Worm (Caenorhabditis elegans) whole organism, L3 larva: ENCODE results near the gene Y113G7A.13.

ENCODE experiments used
- ama-1 ChIP-seq: fragments of 150-350 bp; optimal IDR thresholded peaks from 2 replicates; lab custom pipeline; 2018
- ceh-82 ChIP-seq: fragments of 150-350 bp; optimal IDR thresholded peaks from 2 replicates; lab custom pipeline; 2014; ENCODE audit warnings: missing biosample characterization, missing genetic modification characterization
- elt-3 ChIP-seq, 3 experiments: fragments of 150-350 bp in 1 of 3; sonication (generic microtip) in 2 of 3; optimal IDR thresholded peaks; 2 replicates in 2 of 3; 4 replicates in 1 of 3; lab custom pipeline; 2014 to 2017; ENCODE audit warnings: missing biosample characterization in 3 of 3, missing genetic modification characterization in 3 of 3
- mdl-1 ChIP-seq: fragments of 150-350 bp; optimal IDR thresholded peaks from 2 replicates; lab custom pipeline; 2014; ENCODE audit warnings: missing biosample characterization, missing genetic modification characterization
- nhr-237 ChIP-seq: fragments of 150-350 bp; optimal IDR thresholded peaks from 2 replicates; lab custom pipeline; 2014; ENCODE audit warnings: missing biosample characterization, missing genetic modification characterization
- nhr-43 ChIP-seq: sonication (generic microtip); optimal IDR thresholded peaks from 2 replicates; lab custom pipeline; 2016; ENCODE audit warnings: mild to moderate bottlenecking, missing genetic modification characterization, missing compliant biosample characterization; ENCODE audit not compliant: poor library complexity, severe bottlenecking
- pha-4 ChIP-seq: fragments of 150-350 bp; optimal IDR thresholded peaks from 2 replicates; lab custom pipeline; 2014; ENCODE audit warnings: missing biosample characterization, missing genetic modification reagents, missing genetic modification characterization
- unc-39 ChIP-seq: sonication (generic microtip); optimal IDR thresholded peaks from 4 replicates; lab custom pipeline; 2017; ENCODE audit warnings: missing biosample characterization, missing genetic modification characterization
- unc-62 ChIP-seq: fragments of 150-350 bp; sonication (generic microtip); optimal IDR thresholded peaks from 4 replicates; lab custom pipeline; 2014; ENCODE audit warnings: missing biosample characterization, missing genetic modification reagents, missing genetic modification characterization

DNA sequence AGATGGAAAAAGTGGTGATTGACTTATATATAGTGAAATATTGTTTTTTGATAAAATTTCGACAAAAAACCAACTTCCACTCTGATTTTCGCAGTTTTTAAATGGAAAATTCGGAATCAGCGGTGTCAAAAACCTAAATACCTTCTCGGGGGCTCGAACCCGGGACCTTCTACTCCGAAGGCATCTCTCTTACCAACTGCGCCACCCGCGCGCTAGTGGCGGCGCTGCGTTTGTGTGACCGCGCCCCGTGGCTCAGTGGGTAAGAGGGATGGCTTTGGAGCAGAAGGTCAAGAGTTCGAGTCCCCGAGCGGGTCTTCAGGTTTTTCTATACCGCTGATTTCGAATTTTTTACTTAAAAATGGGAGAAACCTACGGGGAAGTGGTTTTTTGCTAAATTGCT, 22.9 kb upstream of the Y113G7A.13 start:
- no peak for TF ChIP-seq pha-4 (tag; lab: Kevin White, UChicago)
- no peak for TF ChIP-seq nhr-237
- no peak for TF ChIP-seq elt-3 (tag; optimal IDR thresholded peaks at IDR 0.05; lab: Kevin White, UChicago)
- TF ChIP-seq mdl-1 (tag; lab: Kevin White, UChicago): no peak
- TF ChIP-seq unc-39: no peak
- TF ChIP-seq unc-62 (GFP tag; lab: Kevin White, UChicago): no peak
- no peak for TF ChIP-seq ama-1 (lab: Kevin White, UChicago)
- TF ChIP-seq nhr-43: no peak
- no peak for TF ChIP-seq ceh-82
